Worm (Caenorhabditis elegans) whole organism, early embryonic: Measurements from ENCODE around the gene dre-1.

Experiments used
- B0310.2 ChIP-seq: sonication (generic microtip); optimal IDR thresholded peaks from 2 replicates; lab custom pipeline; 2016; ENCODE audit warnings: mild to moderate bottlenecking, missing genetic modification characterization, missing compliant biosample characterization
- F13C5.2 ChIP-seq: sonication (generic microtip); optimal IDR thresholded peaks from 2 replicates; lab custom pipeline; 2017; ENCODE audit warnings: mild to moderate bottlenecking, missing genetic modification characterization, inconsistent platforms, missing compliant biosample characterization
- aly-1 ChIP-seq: sonication (generic microtip); optimal IDR thresholded peaks from 2 replicates; lab custom pipeline; 2016; ENCODE audit warnings: missing genetic modification characterization, missing compliant biosample characterization
- ama-1 ChIP-seq: fragments of 150-350 bp; optimal IDR thresholded peaks from 2 replicates; lab custom pipeline; 2014
- ceh-13 ChIP-seq: fragments of 200-800 bp; sonication (Bioruptor generic); optimal IDR thresholded peaks from 2 replicates; lab custom pipeline; 2018; ENCODE audit warnings: mild to moderate bottlenecking, missing genetic modification characterization, missing compliant biosample characterization
- ceh-36 ChIP-seq: sonication (generic microtip); optimal IDR thresholded peaks from 2 replicates; lab custom pipeline; 2016; ENCODE audit warnings: missing genetic modification characterization, inconsistent platforms, missing compliant biosample characterization
- flt-1 ChIP-seq: fragments of 200-800 bp; sonication (Bioruptor generic); IDR thresholded peaks from 2 replicates; pipeline ENCODE4 v1.3.6; 2022; ENCODE audit warnings: missing genetic modification characterization, missing compliant biosample characterization
- hmbx-1 ChIP-seq: sonication (generic microtip); optimal IDR thresholded peaks from 2 replicates; lab custom pipeline; 2016; ENCODE audit warnings: mild to moderate bottlenecking, missing genetic modification characterization, missing compliant biosample characterization
- hnd-1 ChIP-seq: sonication (generic microtip); optimal IDR thresholded peaks from 2 replicates; lab custom pipeline; 2016; ENCODE audit warnings: missing genetic modification characterization, missing compliant biosample characterization
- pes-1 ChIP-seq: fragments of 200-800 bp; sonication (Bioruptor generic); IDR thresholded peaks from 2 replicates; pipeline ENCODE4 v1.3.6; 2022; ENCODE audit warnings: missing genetic modification reagents, missing genetic modification characterization, missing compliant biosample characterization
- scrt-1 ChIP-seq: fragments of 200-800 bp; sonication (Bioruptor generic); IDR thresholded peaks from 2 replicates; pipeline ENCODE4 v1.3.6; 2022; ENCODE audit warnings: missing genetic modification characterization, missing compliant biosample characterization
- tbx-11 ChIP-seq: fragments of 200-800 bp; sonication (Bioruptor generic); IDR thresholded peaks from 2 replicates; pipeline ENCODE4 v1.3.6; 2022; ENCODE audit warnings: missing genetic modification characterization, missing compliant biosample characterization
- tbx-37 ChIP-seq: fragments of 200-800 bp; sonication (Bioruptor generic); conservative IDR thresholded peaks from 2 replicates; pipeline ENCODE4 v1.3.6; 2022; ENCODE audit warnings: missing genetic modification reagents, missing genetic modification characterization, missing compliant biosample characterization
- tra-4 ChIP-seq: sonication (generic microtip); optimal IDR thresholded peaks from 2 replicates; lab custom pipeline; 2017; ENCODE audit warnings: missing genetic modification characterization, missing compliant biosample characterization

- no peak for TF ChIP-seq aly-1 (tag; lab: Kevin White, UChicago)
- TF ChIP-seq scrt-1 (GFP tag; lab: Robert Waterston, UW): no peak
- TF ChIP-seq ama-1 (lab: Kevin White, UChicago): no peak
- no peak for TF ChIP-seq ceh-36 (tag; lab: Kevin White, UChicago)
- TF ChIP-seq tbx-37 (GFP tag; lab: Robert Waterston, UW): no peak
- TF ChIP-seq F13C5.2 (tag; lab: Kevin White, UChicago): no peak
- no peak for TF ChIP-seq tra-4 (tag; lab: Kevin White, UChicago)
- TF ChIP-seq pes-1 (GFP tag; lab: Robert Waterston, UW): no peak
- TF ChIP-seq flt-1: no peak
- no peak for TF ChIP-seq hnd-1 (tag; lab: Kevin White, UChicago)
- TF ChIP-seq hmbx-1 (tag; lab: Kevin White, UChicago): no peak
- no peak for TF ChIP-seq tbx-11
- TF ChIP-seq ceh-13: no peak
- no peak for TF ChIP-seq B0310.2
Measured at ce11 chrV:6520385-6521080, 25.8 kb downstream of the dre-1 start, which contains the start of the genes F46E10.2 and F46E10.18.
